Worm (Caenorhabditis elegans): ENCODE measurements around the gene gly-10.

ce11 chrIV:13776745-13777144 lies 2.2 kb upstream of the gly-10 start:
- TF ChIP-seq med-1 (GFP tag; optimal IDR thresholded peaks at IDR 0.05; ENCODE audit: insufficient read depth) (no peak), flt-1 (GFP tag; IDR thresholded peaks at IDR 0.05) (no peak), klf-2 (GFP tag; conservative IDR thresholded peaks at IDR 0.05) (no peak), ref-1 (GFP tag; conservative IDR thresholded peaks at IDR 0.05) (no peak), ztf-23 (GFP tag; IDR thresholded peaks at IDR 0.05) (no peak), ztf-29 (GFP tag; IDR thresholded peaks at IDR 0.05) (no peak), cog-1 (tag; optimal IDR thresholded peaks at IDR 0.05) (no peak), T22C8.4 (GFP tag; IDR thresholded peaks at IDR 0.05) (no peak)
